Worm (Caenorhabditis elegans): ENCODE results near the gene T13C5.2.

- no peak for TF ChIP-seq ceh-22 (tag; optimal IDR thresholded peaks at IDR 0.05)
- TF ChIP-seq sdc-2 (tag; optimal IDR thresholded peaks at IDR 0.05) = no peak
- no peak for TF ChIP-seq nhr-11 (tag; optimal IDR thresholded peaks at IDR 0.05)
- no peak for TF ChIP-seq pros-1 (tag; optimal IDR thresholded peaks at IDR 0.05)
- no peak for TF ChIP-seq nfya-1 (tag; optimal IDR thresholded peaks at IDR 0.05)
- no peak for TF ChIP-seq hlh-15 (tag; optimal IDR thresholded peaks at IDR 0.05)
- no peak for TF ChIP-seq pqm-1 (tag; optimal IDR thresholded peaks at IDR 0.05)
- no peak for TF ChIP-seq hlh-30 (tag; optimal IDR thresholded peaks at IDR 0.05; ENCODE audit: insufficient read depth)
- no peak for TF ChIP-seq che-1 (tag; optimal IDR thresholded peaks at IDR 0.05)
- TF ChIP-seq fax-1 (tag; optimal IDR thresholded peaks at IDR 0.05) = no peak
- TF ChIP-seq ama-1 (optimal IDR thresholded peaks at IDR 0.05) = no peak
- TF ChIP-seq fkh-10 (GFP tag; optimal IDR thresholded peaks at IDR 0.05) = no peak
Measured at ce11 chrX:6175829-6176228, 9.0 kb upstream of the T13C5.2 start, which contains the start of gene T25B2.3.

Data from whole organism, late embryonic.